Worm (Caenorhabditis elegans) whole organism, L4 larva: ENCODE results near the gene K08D8.1.

Experiments
- F44E2.7 ChIP-seq: fragments of 200-800 bp; sonication (Bioruptor generic); IDR thresholded peaks from 2 replicates; pipeline ENCODE4 v2.1.2; 2022; ENCODE audit warnings: missing genetic modification characterization, missing compliant biosample characterization
- R02D3.7 ChIP-seq: fragments of 150-350 bp; sonication (generic microtip); optimal IDR thresholded peaks from 3 replicates; lab custom pipeline; 2014; ENCODE audit warnings: missing biosample characterization, missing genetic modification characterization
- T20F7.1 ChIP-seq: fragments of 200-800 bp; sonication (Bioruptor generic); optimal IDR thresholded peaks from 2 replicates; lab custom pipeline; 2018; ENCODE audit warnings: mild to moderate bottlenecking, missing genetic modification characterization, missing compliant biosample characterization
- Y105C5A.15 ChIP-seq: fragments of 200-800 bp; sonication (Bioruptor generic); IDR thresholded peaks from 2 replicates; pipeline ENCODE4 v1.3.6; 2022; ENCODE audit warnings: missing genetic modification characterization, missing compliant biosample characterization
- Y5F2A.4 ChIP-seq: fragments of 200-800 bp; sonication (Bioruptor generic); optimal IDR thresholded peaks from 2 replicates; lab custom pipeline; 2018; ENCODE audit warnings: mild to moderate bottlenecking, missing genetic modification characterization, missing compliant biosample characterization
- ZK337.2 ChIP-seq: fragments of 200-800 bp; sonication (Bioruptor generic); IDR thresholded peaks from 2 replicates; pipeline ENCODE4 v1.3.6; 2022; ENCODE audit warnings: missing genetic modification reagents, missing genetic modification characterization, missing compliant biosample characterization
- aly-2 ChIP-seq: sonication (generic microtip); optimal IDR thresholded peaks from 2 replicates; lab custom pipeline; 2018; ENCODE audit warnings: missing biosample characterization, missing genetic modification characterization
- arid-1 ChIP-seq: fragments of 200-800 bp; sonication (Bioruptor generic); conservative IDR thresholded peaks from 2 replicates; pipeline ENCODE4 v1.3.6; 2022; ENCODE audit warnings: missing genetic modification reagents, missing genetic modification characterization, missing compliant biosample characterization
- attf-4 ChIP-seq: sonication (generic microtip); optimal IDR thresholded peaks from 3 replicates; lab custom pipeline; 2017; ENCODE audit warnings: missing biosample characterization, missing genetic modification characterization
- ceh-32 ChIP-seq: sonication (generic microtip); optimal IDR thresholded peaks from 2 replicates; lab custom pipeline; 2016; ENCODE audit warnings: mild to moderate bottlenecking, missing genetic modification characterization, missing compliant biosample characterization; ENCODE audit not compliant: poor library complexity
- ces-1 ChIP-seq: fragments of 150-350 bp; sonication (generic microtip); optimal IDR thresholded peaks from 4 replicates; lab custom pipeline; 2014; ENCODE audit warnings: missing biosample characterization, missing genetic modification reagents, missing genetic modification characterization
- cey-2 ChIP-seq: sonication (generic microtip); optimal IDR thresholded peaks from 3 replicates; lab custom pipeline; 2017; ENCODE audit warnings: missing genetic modification characterization, mild to moderate bottlenecking, missing compliant biosample characterization, antibody characterized with exemption, borderline replicate concordance; ENCODE audit not compliant: insufficient read depth
- daf-16 ChIP-seq, 3 experiments: sonication (generic microtip); optimal IDR thresholded peaks; 2 replicates each; lab custom pipeline; 2016 to 2017; ENCODE audit warnings: missing genetic modification characterization in 3 of 3, missing genetic modification reagents in 3 of 3, mild to moderate bottlenecking in 2 of 3, missing compliant biosample characterization in 2 of 3, missing biosample characterization in 1 of 3, moderate library complexity in 1 of 3
- daf-19 ChIP-seq: fragments of 200-800 bp; sonication (Bioruptor generic); conservative IDR thresholded peaks from 2 replicates; pipeline ENCODE4 v1.3.6; 2022; ENCODE audit warnings: missing genetic modification characterization, missing compliant biosample characterization
- daf-8 ChIP-seq: fragments of 200-800 bp; sonication (Bioruptor generic); IDR thresholded peaks from 2 replicates; pipeline ENCODE4 v1.3.6; 2022; ENCODE audit warnings: missing genetic modification characterization, missing compliant biosample characterization
- dmd-6 ChIP-seq: fragments of 200-800 bp; sonication (Bioruptor generic); IDR thresholded peaks from 2 replicates; pipeline ENCODE4 v1.3.6; 2022; ENCODE audit warnings: missing genetic modification reagents, missing genetic modification characterization, missing compliant biosample characterization
- dmd-8 ChIP-seq: fragments of 200-800 bp; sonication (Bioruptor generic); IDR thresholded peaks from 2 replicates; pipeline ENCODE4 v1.3.6; 2022; ENCODE audit warnings: missing genetic modification characterization, missing compliant biosample characterization
- dve-1 ChIP-seq: sonication (generic microtip); optimal IDR thresholded peaks from 2 replicates; lab custom pipeline; 2017; ENCODE audit warnings: antibody characterized with exemption, mild to moderate bottlenecking, missing genetic modification characterization, missing compliant biosample characterization; ENCODE audit not compliant: insufficient read depth
- egl-27 ChIP-seq: sonication (generic microtip); optimal IDR thresholded peaks from 3 replicates; lab custom pipeline; 2017; ENCODE audit warnings: missing biosample characterization, missing genetic modification reagents, missing genetic modification characterization
- egl-43 ChIP-seq: fragments of 200-800 bp; sonication (Bioruptor generic); IDR thresholded peaks from 2 replicates; pipeline ENCODE4 v1.3.6; 2022; ENCODE audit warnings: missing genetic modification reagents, missing genetic modification characterization, missing compliant biosample characterization
- fos-1 ChIP-seq: fragments of 150-350 bp; optimal IDR thresholded peaks from 2 replicates; lab custom pipeline; 2014; ENCODE audit warnings: missing biosample characterization, missing genetic modification characterization
- hif-1 ChIP-seq, 2 experiments: sonication (generic microtip); optimal IDR thresholded peaks; 2 replicates each; lab custom pipeline; 2016 to 2017; ENCODE audit warnings: missing compliant biosample characterization in 2 of 2, missing genetic modification characterization in 2 of 2, missing genetic modification reagents in 2 of 2, missing genotype in 2 of 2, mild to moderate bottlenecking in 1 of 2
- mxl-3 ChIP-seq: fragments of 200-800 bp; sonication (Bioruptor generic); optimal IDR thresholded peaks from 2 replicates; lab custom pipeline; 2018; ENCODE audit warnings: mild to moderate bottlenecking, missing genetic modification characterization, missing compliant biosample characterization
- nhr-28 ChIP-seq: fragments of 150-350 bp; optimal IDR thresholded peaks from 2 replicates; lab custom pipeline; 2014; ENCODE audit warnings: missing biosample characterization, missing genetic modification characterization
- nhr-41 ChIP-seq: fragments of 200-800 bp; sonication (Bioruptor generic); IDR thresholded peaks from 2 replicates; pipeline ENCODE4 v1.3.6; 2022; ENCODE audit warnings: missing genetic modification reagents, missing genetic modification characterization, missing compliant biosample characterization
- nhr-42 ChIP-seq: fragments of 200-800 bp; sonication (Bioruptor generic); IDR thresholded peaks from 2 replicates; pipeline ENCODE4 v1.3.6; 2022; ENCODE audit warnings: missing genetic modification characterization, missing compliant biosample characterization
- nhr-48 ChIP-seq: sonication (generic microtip); optimal IDR thresholded peaks from 2 replicates; lab custom pipeline; 2016; ENCODE audit warnings: mild to moderate bottlenecking, missing genetic modification characterization, missing compliant biosample characterization
- pha-4 ChIP-seq, 2 experiments: fragments of 150-350 bp in 1 of 2; fragments of 200-800 bp in 1 of 2; sonication (Bioruptor generic) in 1 of 2; IDR thresholded peaks in 1 of 2; optimal IDR thresholded peaks in 1 of 2; 2 replicates each; pipeline versions ENCODE4 v1.3.6 to Lab custom; 2014 to 2022; ENCODE audit warnings: missing genetic modification characterization in 2 of 2, missing genetic modification reagents in 2 of 2, missing biosample characterization in 1 of 2, missing compliant biosample characterization in 1 of 2
- pqm-1 ChIP-seq: sonication (generic microtip); optimal IDR thresholded peaks from 2 replicates; lab custom pipeline; 2017; ENCODE audit warnings: missing biosample characterization, missing genetic modification characterization
- sdz-12 ChIP-seq: fragments of 200-800 bp; sonication (Bioruptor generic); optimal IDR thresholded peaks from 2 replicates; lab custom pipeline; 2018; ENCODE audit warnings: mild to moderate bottlenecking, missing genetic modification characterization, missing compliant biosample characterization
- spr-1 ChIP-seq: sonication (generic microtip); optimal IDR thresholded peaks from 2 replicates; lab custom pipeline; 2016; ENCODE audit warnings: mild to moderate bottlenecking, missing genetic modification characterization, missing compliant biosample characterization
- spr-3 ChIP-seq: fragments of 200-800 bp; sonication (Bioruptor generic); optimal IDR thresholded peaks from 2 replicates; lab custom pipeline; 2018; ENCODE audit warnings: mild to moderate bottlenecking, missing genetic modification characterization, missing compliant biosample characterization
- unc-39 ChIP-seq: sonication (generic microtip); optimal IDR thresholded peaks from 2 replicates; lab custom pipeline; 2017; ENCODE audit warnings: missing biosample characterization, missing genetic modification characterization
- unc-62 ChIP-seq, 3 experiments: fragments of 150-350 bp in 1 of 3; sonication (generic microtip); optimal IDR thresholded peaks in 2 of 3; peaks in 1 of 3; 1 replicate in 1 of 3; 2 replicates in 2 of 3; lab custom pipeline; 2014 to 2017; ENCODE audit warnings: missing biosample characterization in 3 of 3, missing genetic modification characterization in 3 of 3, missing genetic modification reagents in 3 of 3, missing genotype in 1 of 3
- zip-2 ChIP-seq: fragments of 150-350 bp; optimal IDR thresholded peaks from 2 replicates; lab custom pipeline; 2014; ENCODE audit warnings: missing biosample characterization, missing genetic modification characterization
- ztf-7 ChIP-seq: fragments of 150-350 bp; optimal IDR thresholded peaks from 2 replicates; lab custom pipeline; 2014; ENCODE audit warnings: missing biosample characterization, missing genetic modification characterization

K08D8.1 gene

ce11 chrIV:12896371-12896882 lies 4.1 kb downstream of the K08D8.1 start, which contains the start of gene K08D8.7:
Gene K08D8.7, plus strand, starts transcription at chrIV:12896832.
- TF ChIP-seq unc-39 (tag; lab: Kevin White, UChicago): no peak
- TF ChIP-seq ces-1 (GFP tag; lab: Kevin White, UChicago): no peak
- TF ChIP-seq dve-1 (tag; lab: Kevin White, UChicago): peak; percentile 23
- TF ChIP-seq pha-4 (GFP tag; IDR thresholded peaks at IDR 0.05; lab: Robert Waterston, UW): no peak
- TF ChIP-seq pha-4 (tag; optimal IDR thresholded peaks at IDR 0.05; lab: Kevin White, UChicago): no peak
- no peak for TF ChIP-seq attf-4 (tag; lab: Kevin White, UChicago)
- TF ChIP-seq daf-16 (GFP tag; optimal IDR thresholded peaks at IDR 0.05; lab: Kevin White, UChicago): no peak
- TF ChIP-seq daf-16 (tag; optimal IDR thresholded peaks at IDR 0.05; lab: Kevin White, UChicago): peak; percentile 24
- TF ChIP-seq dmd-8: no peak
- TF ChIP-seq zip-2: no peak
- no peak for TF ChIP-seq mxl-3 (GFP tag; lab: Kevin White, UChicago)
- no peak for TF ChIP-seq R02D3.7 (tag; lab: Kevin White, UChicago)
- no peak for TF ChIP-seq sdz-12 (GFP tag; lab: Kevin White, UChicago)
- TF ChIP-seq nhr-48 (tag; lab: Kevin White, UChicago): no peak
- no peak for TF ChIP-seq fos-1 (tag; lab: Kevin White, UChicago)
- TF ChIP-seq egl-43 (GFP tag; lab: Robert Waterston, UW): no peak
- TF ChIP-seq pqm-1 (tag; lab: Kevin White, UChicago): peak; percentile 40
- no peak for TF ChIP-seq ceh-32 (tag; lab: Kevin White, UChicago)
- TF ChIP-seq arid-1: no peak
- TF ChIP-seq nhr-28 (tag; lab: Kevin White, UChicago): peak; percentile 41
- peak; percentile 33; the same call in 1 of the 2 replicates for TF ChIP-seq dmd-6 (GFP tag; lab: Robert Waterston, UW)

ce11 chrIV:12897146-12897545 lies 4.9 kb downstream of the K08D8.1 start:
- peak in 1 of 2 experiments; percentile 74 for TF ChIP-seq unc-62 (GFP tag; optimal IDR thresholded peaks at IDR 0.05 in 1 of 2; lab: Kevin White, UChicago)
- TF ChIP-seq unc-62 (tag; optimal IDR thresholded peaks at IDR 0.05; lab: Kevin White, UChicago): no peak
- no peak for TF ChIP-seq ztf-7 (tag; lab: Kevin White, UChicago)
- no peak for TF ChIP-seq daf-16 (GFP tag; optimal IDR thresholded peaks at IDR 0.05; lab: Kevin White, UChicago)
- TF ChIP-seq daf-16 (tag; optimal IDR thresholded peaks at IDR 0.05; lab: Kevin White, UChicago): peak; percentile 17

ce11 chrIV:12898823-12899222 lies 6.5 kb downstream of the K08D8.1 start:
- no peak for TF ChIP-seq daf-16 (GFP tag; optimal IDR thresholded peaks at IDR 0.05; lab: Kevin White, UChicago)
- TF ChIP-seq daf-16 (tag; optimal IDR thresholded peaks at IDR 0.05; lab: Kevin White, UChicago): peak; percentile 38
- no peak for TF ChIP-seq Y5F2A.4 (GFP tag; lab: Kevin White, UChicago)
- no peak for TF ChIP-seq hif-1 (tag; optimal IDR thresholded peaks at IDR 0.05; lab: Kevin White, UChicago)
- TF ChIP-seq F44E2.7 (GFP tag; lab: Robert Waterston, UW): no peak
- no peak for TF ChIP-seq ZK337.2
- TF ChIP-seq Y105C5A.15: no peak
- no peak for TF ChIP-seq spr-1
- peak; percentile 59 for TF ChIP-seq nhr-28 (tag; lab: Kevin White, UChicago)
- TF ChIP-seq daf-19 (GFP tag; lab: Robert Waterston, UW): no peak
- TF ChIP-seq cey-2 (tag; lab: Kevin White, UChicago): no peak
- TF ChIP-seq dmd-8: no peak

ce11 chrIV:12899392-12899791 lies 7.1 kb downstream of the K08D8.1 start, which contains the start of gene K08D8.9:
Gene K08D8.9, plus strand, starts transcription at chrIV:12899692.
- no peak for TF ChIP-seq daf-8 (GFP tag; lab: Robert Waterston, UW)
- no peak for TF ChIP-seq nhr-41 (GFP tag; lab: Robert Waterston, UW)
- no peak for TF ChIP-seq nhr-42 (GFP tag; lab: Robert Waterston, UW)
- no peak for TF ChIP-seq aly-2 (tag; lab: Kevin White, UChicago)
- no peak for TF ChIP-seq cey-2 (tag; lab: Kevin White, UChicago)
- TF ChIP-seq T20F7.1 (GFP tag; lab: Kevin White, UChicago): no peak
- no peak for TF ChIP-seq egl-27
- TF ChIP-seq spr-3 (GFP tag; lab: Kevin White, UChicago): no peak
